Worm (Caenorhabditis elegans): ENCODE measurements around the gene srg-68.

Gene srg-68

ce11 chrV:5493447-5493846 is 28.2 kb upstream of the srg-68 start, which contains the start of gene T05C3.2:
TSS of gene T05C3.2 (plus strand) at chrV:5493747.
- TF ChIP-seq ces-1 (GFP tag; optimal IDR thresholded peaks at IDR 0.05) (no peak), mls-2 (tag; optimal IDR thresholded peaks at IDR 0.05) (no peak)

- no peak for TF ChIP-seq sptf-1 (tag; optimal IDR thresholded peaks at IDR 0.05)
- TF ChIP-seq ces-1 (GFP tag; optimal IDR thresholded peaks at IDR 0.05): no peak
- no peak for TF ChIP-seq drap-1 (GFP tag; optimal IDR thresholded peaks at IDR 0.05)
- TF ChIP-seq lin-13 (tag; optimal IDR thresholded peaks at IDR 0.05): no peak
- TF ChIP-seq mep-1 (tag; optimal IDR thresholded peaks at IDR 0.05): no peak
- no peak for TF ChIP-seq snpc-4 (tag; optimal IDR thresholded peaks at IDR 0.05)
- no peak for TF ChIP-seq nhr-2 (tag; optimal IDR thresholded peaks at IDR 0.05)
- no peak for TF ChIP-seq blmp-1 (tag; optimal IDR thresholded peaks at IDR 0.05)
- TF ChIP-seq zip-8 (tag; optimal IDR thresholded peaks at IDR 0.05): no peak
- TF ChIP-seq unc-62 (GFP tag; optimal IDR thresholded peaks at IDR 0.05): no peak
- TF ChIP-seq unc-39 (tag; optimal IDR thresholded peaks at IDR 0.05): no peak
Observed at ce11 chrV:5490205-5490604, 25.0 kb upstream of the srg-68 start, which contains the start of gene T05C3.6. TSS of gene T05C3.6 (plus strand) at chrV:5490445.

- no peak for TF ChIP-seq lin-13 (tag; optimal IDR thresholded peaks at IDR 0.05)
- no peak for TF ChIP-seq nhr-2 (tag; optimal IDR thresholded peaks at IDR 0.05)
- TF ChIP-seq zip-8 (tag; optimal IDR thresholded peaks at IDR 0.05): no peak
- no peak for TF ChIP-seq ham-2 (GFP tag; optimal IDR thresholded peaks at IDR 0.05)
- no peak for TF ChIP-seq elt-1 (tag; optimal IDR thresholded peaks at IDR 0.05; ENCODE audit: borderline replicate concordance, insufficient read depth)
- TF ChIP-seq mab-5 (tag; optimal IDR thresholded peaks at IDR 0.05): no peak
- TF ChIP-seq ceh-43 (GFP tag; optimal IDR thresholded peaks at IDR 0.05): no peak
- TF ChIP-seq mep-1 (tag; optimal IDR thresholded peaks at IDR 0.05): no peak
Observed at ce11 chrV:5488766-5489165, 23.5 kb upstream of the srg-68 start, which contains the start of gene grl-18. TSS of gene grl-18 (minus strand) at chrV:5488866.

ce11 chrV:5487180-5487579 is 21.9 kb upstream of the srg-68 start:
- no peak for TF ChIP-seq ceh-83 (GFP tag; optimal IDR thresholded peaks at IDR 0.05)

- TF ChIP-seq unc-39 (tag; optimal IDR thresholded peaks at IDR 0.05): no peak
- no peak for TF ChIP-seq ceh-43 (GFP tag; optimal IDR thresholded peaks at IDR 0.05)
- TF ChIP-seq tbx-8 (GFP tag; optimal IDR thresholded peaks at IDR 0.05): no peak
- no peak for TF ChIP-seq mab-5 (tag; optimal IDR thresholded peaks at IDR 0.05)
- TF ChIP-seq cnd-1 (tag; optimal IDR thresholded peaks at IDR 0.05): no peak
- TF ChIP-seq lin-32 (GFP tag; optimal IDR thresholded peaks at IDR 0.05): no peak
- TF ChIP-seq mep-1 (tag; optimal IDR thresholded peaks at IDR 0.05): no peak
- TF ChIP-seq unc-120 (tag; optimal IDR thresholded peaks at IDR 0.05; ENCODE audit: poor library complexity, severe bottlenecking): no peak
- TF ChIP-seq nhr-2 (tag; optimal IDR thresholded peaks at IDR 0.05): no peak
- no peak for TF ChIP-seq blmp-1 (tag; optimal IDR thresholded peaks at IDR 0.05)
- TF ChIP-seq nhr-28 (tag; optimal IDR thresholded peaks at IDR 0.05): no peak
- TF ChIP-seq bed-3 (GFP tag; optimal IDR thresholded peaks at IDR 0.05): no peak
- TF ChIP-seq mls-2 (tag; optimal IDR thresholded peaks at IDR 0.05): no peak
Observed at ce11 chrV:5484866-5485265, 19.6 kb upstream of the srg-68 start, which contains the start of gene srg-65. TSS of gene srg-65 (minus strand) at chrV:5484966.

ce11 chrV:5482315-5482714 is 17.1 kb upstream of the srg-68 start, which contains the start of gene srg-66:
TSS of gene srg-66 (minus strand) at chrV:5482415.
- no peak for TF ChIP-seq nhr-2 (tag; optimal IDR thresholded peaks at IDR 0.05)
- no peak for TF ChIP-seq flh-1 (GFP tag; optimal IDR thresholded peaks at IDR 0.05)
- no peak for TF ChIP-seq blmp-1 (tag; optimal IDR thresholded peaks at IDR 0.05)
- TF ChIP-seq elt-3 (tag; optimal IDR thresholded peaks at IDR 0.05): no peak
- no peak for TF ChIP-seq nhr-12 (tag; optimal IDR thresholded peaks at IDR 0.05)
- no peak for TF ChIP-seq nhr-28 (tag; optimal IDR thresholded peaks at IDR 0.05)
- no peak for TF ChIP-seq tbx-8 (GFP tag; optimal IDR thresholded peaks at IDR 0.05)
- TF ChIP-seq lin-32 (GFP tag; optimal IDR thresholded peaks at IDR 0.05): no peak
- TF ChIP-seq ham-2 (GFP tag; optimal IDR thresholded peaks at IDR 0.05): no peak
- TF ChIP-seq unc-39 (tag; optimal IDR thresholded peaks at IDR 0.05): no peak
- TF ChIP-seq sptf-1 (tag; optimal IDR thresholded peaks at IDR 0.05): no peak
- TF ChIP-seq ces-1 (GFP tag; optimal IDR thresholded peaks at IDR 0.05): no peak

ce11 chrV:5477719-5478118 is 12.5 kb upstream of the srg-68 start:
- TF ChIP-seq pha-4 (tag; optimal IDR thresholded peaks at IDR 0.05) (no peak), drap-1 (GFP tag; optimal IDR thresholded peaks at IDR 0.05) (no peak), ceh-43 (GFP tag; optimal IDR thresholded peaks at IDR 0.05) (no peak), lsy-2 (tag; optimal IDR thresholded peaks at IDR 0.05) (no peak), flh-1 (GFP tag; optimal IDR thresholded peaks at IDR 0.05) (no peak), M03D4.4 (tag; optimal IDR thresholded peaks at IDR 0.05) (no peak), mab-5 (tag; optimal IDR thresholded peaks at IDR 0.05) (no peak), blmp-1 (tag; optimal IDR thresholded peaks at IDR 0.05) (no peak), ham-2 (GFP tag; optimal IDR thresholded peaks at IDR 0.05) (no peak), cnd-1 (tag; optimal IDR thresholded peaks at IDR 0.05) (no peak), lin-32 (GFP tag; optimal IDR thresholded peaks at IDR 0.05) (no peak), ceh-83 (GFP tag; optimal IDR thresholded peaks at IDR 0.05) (no peak), snpc-4 (tag; optimal IDR thresholded peaks at IDR 0.05) (no peak), ces-1 (GFP tag; optimal IDR thresholded peaks at IDR 0.05) (no peak)
